Worm (Caenorhabditis elegans) whole organism, mixed stage, embryonic: Measurements from ENCODE around the gene pdf-2.

Source experiments
- M03D4.4 ChIP-seq: sonication (generic microtip); optimal IDR thresholded peaks from 2 replicates; lab custom pipeline; 2017; ENCODE audit warnings: mild to moderate bottlenecking, missing genetic modification characterization, missing compliant biosample characterization
- bed-3 ChIP-seq: fragments of 200-800 bp; sonication (Bioruptor generic); optimal IDR thresholded peaks from 3 replicates; lab custom pipeline; 2018; ENCODE audit warnings: mild to moderate bottlenecking, missing genetic modification characterization, moderate library complexity, missing compliant biosample characterization
- blmp-1 ChIP-seq: fragments of 150-350 bp; optimal IDR thresholded peaks from 2 replicates; lab custom pipeline; 2014; ENCODE audit warnings: missing biosample characterization, missing genetic modification characterization
- ceh-39 ChIP-seq: fragments of 150-350 bp; optimal IDR thresholded peaks from 2 replicates; lab custom pipeline; 2014; ENCODE audit warnings: missing biosample characterization, missing genetic modification characterization
- ceh-43 ChIP-seq: fragments of 200-800 bp; sonication (Bioruptor generic); optimal IDR thresholded peaks from 2 replicates; lab custom pipeline; 2018; ENCODE audit warnings: mild to moderate bottlenecking, missing genetic modification characterization, moderate library complexity, missing compliant biosample characterization
- ceh-83 ChIP-seq: fragments of 200-800 bp; sonication (Bioruptor generic); optimal IDR thresholded peaks from 2 replicates; lab custom pipeline; 2018; ENCODE audit warnings: mild to moderate bottlenecking, missing genetic modification characterization, missing compliant biosample characterization
- ces-1 ChIP-seq: fragments of 150-350 bp; optimal IDR thresholded peaks from 2 replicates; lab custom pipeline; 2014; ENCODE audit warnings: missing biosample characterization, missing genetic modification reagents, missing genetic modification characterization
- cnd-1 ChIP-seq: fragments of 200-800 bp; sonication (Bioruptor generic); optimal IDR thresholded peaks from 2 replicates; lab custom pipeline; 2018; ENCODE audit warnings: mild to moderate bottlenecking, missing genetic modification characterization, missing compliant biosample characterization
- drap-1 ChIP-seq: fragments of 200-800 bp; sonication (Bioruptor generic); optimal IDR thresholded peaks from 3 replicates; lab custom pipeline; 2018; ENCODE audit warnings: mild to moderate bottlenecking, missing genetic modification characterization, missing compliant biosample characterization
- elt-1 ChIP-seq: sonication (generic microtip); optimal IDR thresholded peaks from 2 replicates; lab custom pipeline; 2017; ENCODE audit warnings: missing genetic modification characterization, mild to moderate bottlenecking, missing compliant biosample characterization, antibody characterized with exemption, moderate library complexity, borderline replicate concordance; ENCODE audit not compliant: insufficient read depth
- elt-3 ChIP-seq: fragments of 150-350 bp; optimal IDR thresholded peaks from 2 replicates; lab custom pipeline; 2014; ENCODE audit warnings: missing biosample characterization, missing genetic modification characterization
- flh-1 ChIP-seq: fragments of 200-800 bp; sonication (Bioruptor generic); optimal IDR thresholded peaks from 2 replicates; lab custom pipeline; 2018; ENCODE audit warnings: mild to moderate bottlenecking, missing genetic modification characterization, moderate library complexity, missing compliant biosample characterization
- ham-2 ChIP-seq: fragments of 200-800 bp; sonication (Bioruptor generic); optimal IDR thresholded peaks from 2 replicates; lab custom pipeline; 2018; ENCODE audit warnings: mild to moderate bottlenecking, missing genetic modification characterization, missing compliant biosample characterization
- hlh-1 ChIP-seq: fragments of 150-350 bp; optimal IDR thresholded peaks from 2 replicates; lab custom pipeline; 2014; ENCODE audit warnings: missing biosample characterization, missing genetic modification reagents, missing genetic modification characterization
- lin-13 ChIP-seq: fragments of 150-350 bp; optimal IDR thresholded peaks from 2 replicates; lab custom pipeline; 2014; ENCODE audit warnings: missing biosample characterization, missing genetic modification characterization
- lin-32 ChIP-seq: fragments of 200-800 bp; sonication (Bioruptor generic); optimal IDR thresholded peaks from 2 replicates; lab custom pipeline; 2018; ENCODE audit warnings: mild to moderate bottlenecking, missing genetic modification characterization, missing compliant biosample characterization
- lsy-2 ChIP-seq: fragments of 150-350 bp; optimal IDR thresholded peaks from 2 replicates; lab custom pipeline; 2014; ENCODE audit warnings: missing biosample characterization, missing genetic modification characterization
- mab-5 ChIP-seq: fragments of 150-350 bp; optimal IDR thresholded peaks from 2 replicates; lab custom pipeline; 2014; ENCODE audit warnings: missing biosample characterization, missing genetic modification characterization
- mls-2 ChIP-seq: sonication (generic microtip); optimal IDR thresholded peaks from 2 replicates; lab custom pipeline; 2016; ENCODE audit warnings: mild to moderate bottlenecking, missing genetic modification characterization, moderate library complexity, missing compliant biosample characterization
- nhr-12 ChIP-seq: fragments of 150-350 bp; optimal IDR thresholded peaks from 2 replicates; lab custom pipeline; 2014; ENCODE audit warnings: missing biosample characterization, missing genetic modification characterization
- nhr-2 ChIP-seq: fragments of 150-350 bp; optimal IDR thresholded peaks from 2 replicates; lab custom pipeline; 2014; ENCODE audit warnings: missing biosample characterization, missing genetic modification characterization
- nhr-237 ChIP-seq: fragments of 150-350 bp; optimal IDR thresholded peaks from 2 replicates; lab custom pipeline; 2014; ENCODE audit warnings: missing biosample characterization, missing genetic modification characterization
- nhr-28 ChIP-seq: fragments of 150-350 bp; optimal IDR thresholded peaks from 2 replicates; lab custom pipeline; 2014; ENCODE audit warnings: missing biosample characterization, missing genetic modification characterization
- nhr-76 ChIP-seq: sonication (generic microtip); optimal IDR thresholded peaks from 2 replicates; lab custom pipeline; 2017; ENCODE audit warnings: missing biosample characterization, missing genetic modification characterization
- sem-2 ChIP-seq: fragments of 200-800 bp; sonication (Bioruptor generic); optimal IDR thresholded peaks from 2 replicates; lab custom pipeline; 2018; ENCODE audit warnings: mild to moderate bottlenecking, missing genetic modification characterization, missing compliant biosample characterization
- tbx-8 ChIP-seq: fragments of 200-800 bp; sonication (Bioruptor generic); optimal IDR thresholded peaks from 2 replicates; lab custom pipeline; 2018; ENCODE audit warnings: mild to moderate bottlenecking, missing genetic modification characterization, moderate library complexity, missing compliant biosample characterization
- unc-120 ChIP-seq: sonication (generic microtip); optimal IDR thresholded peaks from 2 replicates; lab custom pipeline; 2017; ENCODE audit warnings: missing genetic modification characterization, missing compliant biosample characterization; ENCODE audit not compliant: poor library complexity, severe bottlenecking
- unc-39 ChIP-seq: fragments of 150-350 bp; optimal IDR thresholded peaks from 2 replicates; lab custom pipeline; 2014; ENCODE audit warnings: missing biosample characterization, missing genetic modification characterization
- unc-62 ChIP-seq: fragments of 150-350 bp; optimal IDR thresholded peaks from 2 replicates; lab custom pipeline; 2014; ENCODE audit warnings: missing biosample characterization, missing genetic modification reagents, missing genetic modification characterization
- zip-8 ChIP-seq: fragments of 150-350 bp; optimal IDR thresholded peaks from 2 replicates; lab custom pipeline; 2014; ENCODE audit warnings: missing biosample characterization, missing genetic modification characterization
- ztf-11 ChIP-seq: fragments of 150-350 bp; optimal IDR thresholded peaks from 2 replicates; lab custom pipeline; 2014; ENCODE audit warnings: missing biosample characterization, missing genetic modification characterization

Gene pdf-2

DNA sequence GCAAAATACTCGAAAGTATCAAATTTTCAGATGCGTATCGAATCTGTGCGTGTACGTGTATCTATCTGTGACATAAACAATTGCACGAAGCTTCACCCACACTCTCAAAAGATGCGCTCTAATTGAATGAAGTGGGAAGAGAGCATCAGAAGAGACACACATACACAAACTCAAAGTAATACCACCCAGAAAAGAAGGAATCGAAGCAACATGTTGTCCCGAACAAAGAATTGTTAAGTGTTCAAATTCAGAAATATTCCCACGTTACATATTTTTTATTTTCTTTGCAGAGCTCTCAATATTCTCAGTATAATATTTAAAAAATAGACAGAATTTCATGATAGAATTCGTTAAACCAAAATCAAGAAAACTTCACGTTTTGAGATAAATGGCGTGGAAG, 26.2 kb upstream of the pdf-2 start:
- TF ChIP-seq cnd-1 (no peak), unc-120 (tag; lab: Kevin White, UChicago) (no peak), ceh-83 (GFP tag; lab: Kevin White, UChicago) (no peak), ces-1 (GFP tag; lab: Kevin White, UChicago) (peak; percentile 62), lsy-2 (tag; lab: Kevin White, UChicago) (no peak)
- TF ChIP-seq, all 35 proteins: peak for 1

DNA sequence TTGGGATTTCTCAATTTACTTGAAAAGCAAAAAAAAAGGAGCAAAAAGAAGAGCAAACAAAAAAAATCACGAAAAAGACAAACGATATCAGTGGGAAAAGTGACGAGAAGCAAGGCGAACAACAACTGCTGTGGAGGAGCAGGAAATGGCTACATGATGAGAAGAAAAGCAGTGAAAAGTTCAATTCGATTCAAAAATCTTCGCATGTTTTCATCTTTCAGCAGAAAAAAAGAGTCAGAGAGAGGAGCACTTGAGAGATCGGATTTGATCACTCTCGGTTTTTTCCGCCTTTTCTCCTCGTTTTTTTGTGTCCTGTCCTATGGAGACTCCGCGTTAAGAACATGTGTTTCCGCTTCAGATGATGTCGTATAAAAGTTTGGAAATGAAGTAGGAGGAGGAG, 24.3 kb upstream of the pdf-2 start:
- TF ChIP-seq flh-1 (GFP tag; lab: Kevin White, UChicago) = no peak
- TF ChIP-seq blmp-1 = no peak
- TF ChIP-seq bed-3 = no peak
- peak; percentile 53 for TF ChIP-seq hlh-1 (tag; lab: Kevin White, UChicago)
- no peak for TF ChIP-seq unc-120 (tag; lab: Kevin White, UChicago)
- TF ChIP-seq nhr-237 = no peak
- TF ChIP-seq, all 35 proteins: peak for 1

DNA sequence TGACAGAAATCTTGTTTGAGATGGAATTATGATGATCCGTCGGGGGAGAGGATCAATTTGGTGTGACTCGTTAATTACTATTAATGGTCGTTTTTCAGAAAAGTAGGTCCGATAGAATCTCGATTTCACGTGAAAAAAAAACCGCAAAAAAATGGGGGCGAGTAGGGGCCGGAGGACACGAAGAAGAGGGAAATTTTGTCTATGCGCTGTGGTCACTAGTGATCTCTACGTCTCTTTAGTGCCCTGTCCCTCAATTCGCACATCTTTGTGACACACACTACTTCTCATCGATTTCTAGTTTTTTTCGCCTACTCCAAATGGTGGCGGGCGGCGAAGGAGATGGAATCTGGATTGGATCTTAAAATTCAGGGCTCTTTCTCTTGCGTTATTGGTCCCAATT, 22.6 kb upstream of the pdf-2 start:
- peak; percentile 44 for TF ChIP-seq ces-1 (GFP tag; lab: Kevin White, UChicago)
- no peak for TF ChIP-seq elt-1 (tag; lab: Kevin White, UChicago)
- no peak for TF ChIP-seq tbx-8 (GFP tag; lab: Kevin White, UChicago)

DNA sequence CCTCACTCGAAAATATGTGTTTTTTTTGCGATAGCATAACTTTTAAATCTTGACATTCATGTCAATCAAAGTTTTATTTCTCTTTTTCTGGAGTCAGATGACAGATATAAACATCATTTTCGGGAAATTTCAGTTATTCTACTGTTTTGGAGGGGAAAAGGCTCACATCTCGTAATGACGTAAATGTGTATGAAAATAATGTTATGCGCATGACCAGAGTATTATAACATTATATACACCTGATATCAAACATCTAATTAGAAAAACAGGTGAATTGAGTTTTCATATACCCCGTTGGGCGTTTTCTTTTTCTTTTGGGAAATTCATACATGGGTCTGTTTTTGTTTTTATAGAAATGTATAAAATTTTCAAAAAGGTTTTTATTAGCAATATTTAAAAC, 18.9 kb upstream of the pdf-2 start:
- TF ChIP-seq hlh-1 (tag; lab: Kevin White, UChicago) (no peak), drap-1 (GFP tag; lab: Kevin White, UChicago) (no peak), ceh-43 (GFP tag; lab: Kevin White, UChicago) (no peak), ceh-39 (tag; lab: Kevin White, UChicago) (no peak), lin-13 (tag; lab: Kevin White, UChicago) (no peak), blmp-1 (no peak)

DNA sequence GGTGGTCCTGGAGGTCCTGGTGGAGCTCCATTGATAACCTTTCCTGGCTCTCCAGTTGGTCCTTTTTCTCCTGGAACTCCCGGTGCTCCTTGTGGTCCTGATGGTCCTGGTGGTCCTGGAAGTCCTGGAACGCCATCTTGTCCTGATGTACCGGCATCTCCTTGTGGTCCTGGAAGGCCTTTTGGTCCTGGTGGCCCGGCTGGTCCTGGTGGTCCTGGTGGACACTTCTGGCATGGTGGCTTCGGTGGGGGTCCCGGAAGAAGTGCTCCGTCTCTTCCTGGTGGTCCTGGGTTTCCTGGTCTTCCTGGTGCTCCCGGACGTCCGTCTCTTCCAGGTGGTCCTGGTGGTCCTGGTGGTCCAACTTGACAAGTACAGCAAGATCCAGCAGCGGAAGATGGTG, 18.3 kb upstream of the pdf-2 start:
- TF ChIP-seq lin-13 (tag; lab: Kevin White, UChicago) (no peak), nhr-2 (tag; lab: Kevin White, UChicago) (no peak), nhr-12 (no peak), flh-1 (GFP tag; lab: Kevin White, UChicago) (no peak), lsy-2 (tag; lab: Kevin White, UChicago) (no peak), ceh-83 (GFP tag; lab: Kevin White, UChicago) (no peak), ceh-43 (GFP tag; lab: Kevin White, UChicago) (no peak), tbx-8 (GFP tag; lab: Kevin White, UChicago) (no peak), zip-8 (tag; lab: Kevin White, UChicago) (no peak), M03D4.4 (tag; lab: Kevin White, UChicago) (no peak), sem-2 (GFP tag; lab: Kevin White, UChicago) (no peak), unc-120 (tag; lab: Kevin White, UChicago) (no peak), ztf-11 (tag; lab: Kevin White, UChicago) (no peak), unc-39 (tag; lab: Kevin White, UChicago) (no peak), hlh-1 (tag; lab: Kevin White, UChicago) (no peak), cnd-1 (no peak), ham-2 (GFP tag; lab: Kevin White, UChicago) (no peak), ceh-39 (tag; lab: Kevin White, UChicago) (no peak), bed-3 (no peak)

DNA sequence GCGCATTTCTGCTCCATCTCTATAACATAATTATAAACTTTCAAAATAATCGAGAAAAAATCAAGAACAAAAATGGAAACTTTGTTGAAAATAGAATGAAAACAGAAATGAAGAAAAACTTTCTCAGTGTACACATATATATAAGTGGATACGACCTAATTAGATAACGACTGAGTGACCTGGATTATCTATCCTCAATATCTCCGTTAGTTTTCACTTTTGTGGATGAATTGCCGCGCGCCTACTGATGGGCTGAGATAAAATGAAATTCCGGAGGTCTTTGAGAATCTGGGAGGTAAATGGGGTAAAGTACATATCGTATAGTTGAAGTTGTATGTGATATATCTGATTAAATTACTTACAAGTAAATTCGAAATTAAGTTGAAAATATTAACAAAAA, 17.6 kb upstream of the pdf-2 start, which contains the start of gene dpy-3:
TSS of gene dpy-3 (minus strand) at position 19 of the 400 bp plus-strand sequence.
- TF ChIP-seq bed-3 (no peak), nhr-2 (tag; lab: Kevin White, UChicago) (no peak), elt-1 (tag; lab: Kevin White, UChicago) (peak; percentile 95), ces-1 (GFP tag; lab: Kevin White, UChicago) (no peak), blmp-1 (peak; percentile 87), lsy-2 (tag; lab: Kevin White, UChicago) (no peak), sem-2 (GFP tag; lab: Kevin White, UChicago) (no peak), nhr-237 (no peak), cnd-1 (no peak), elt-3 (tag; lab: Kevin White, UChicago) (peak; percentile 48), nhr-12 (no peak), ztf-11 (tag; lab: Kevin White, UChicago) (no peak), ham-2 (GFP tag; lab: Kevin White, UChicago) (peak; percentile 35), hlh-1 (tag; lab: Kevin White, UChicago) (no peak), unc-120 (tag; lab: Kevin White, UChicago) (no peak), mab-5 (tag; lab: Kevin White, UChicago) (no peak), unc-62 (no peak), ceh-43 (GFP tag; lab: Kevin White, UChicago) (no peak), nhr-28 (tag; lab: Kevin White, UChicago) (no peak), tbx-8 (GFP tag; lab: Kevin White, UChicago) (no peak), ceh-83 (GFP tag; lab: Kevin White, UChicago) (no peak), mls-2 (tag; lab: Kevin White, UChicago) (no peak), nhr-76 (tag; lab: Kevin White, UChicago) (no peak), drap-1 (GFP tag; lab: Kevin White, UChicago) (no peak), flh-1 (GFP tag; lab: Kevin White, UChicago) (no peak), lin-32 (GFP tag; lab: Kevin White, UChicago) (no peak), lin-13 (tag; lab: Kevin White, UChicago) (no peak)
